Worm (Caenorhabditis elegans): ENCODE results near the gene nep-22.

The nep-22 gene

ce11 chrX:9007931-9008330, 26.4 kb upstream of the nep-22 start:
- peak; percentile 91 for TF ChIP-seq hsf-1 (GFP tag; IDR thresholded peaks at IDR 0.05)

ce11 chrX:9010418-9010817, 23.9 kb upstream of the nep-22 start, which contains the start of gene C24A3.9:
Gene C24A3.9, minus strand, starts transcription at chrX:9010518.
- TF ChIP-seq B0261.1 (tag; optimal IDR thresholded peaks at IDR 0.05) (no peak), dox-1 (GFP tag; IDR thresholded peaks at IDR 0.05) (no peak), Y79H2A.3 (GFP tag; conservative IDR thresholded peaks at IDR 0.05) (no peak), hmg-1.2 (GFP tag; IDR thresholded peaks at IDR 0.05) (no peak)

ce11 chrX:9011471-9011870, 22.9 kb upstream of the nep-22 start:
- TF ChIP-seq rcor-1 (GFP tag; IDR thresholded peaks at IDR 0.05) (no peak), nhr-80 (tag; optimal IDR thresholded peaks at IDR 0.05) (no peak), sptf-2 (GFP tag; optimal IDR thresholded peaks at IDR 0.05) (no peak), nhr-27 (tag; optimal IDR thresholded peaks at IDR 0.05) (no peak), Y79H2A.3 (GFP tag; conservative IDR thresholded peaks at IDR 0.05) (no peak), unc-62 (GFP tag; optimal IDR thresholded peaks at IDR 0.05) (no peak), nfyb-1 (GFP tag; IDR thresholded peaks at IDR 0.05) (no peak), F39B2.1 (GFP tag; IDR thresholded peaks at IDR 0.05) (no peak), D2030.7 (GFP tag; IDR thresholded peaks at IDR 0.05) (no peak), lsl-1 (GFP tag; optimal IDR thresholded peaks at IDR 0.05) (no peak), akir-1 (GFP tag; optimal IDR thresholded peaks at IDR 0.05) (no peak)

ce11 chrX:9014451-9014850, 19.9 kb upstream of the nep-22 start:
- TF ChIP-seq mel-28 (tag; optimal IDR thresholded peaks at IDR 0.05; ENCODE audit: borderline replicate concordance) (no peak), tlf-1 (GFP tag; optimal IDR thresholded peaks at IDR 0.05) (no peak), mes-4 (tag; optimal IDR thresholded peaks at IDR 0.05) (no peak), die-1 (tag; optimal IDR thresholded peaks at IDR 0.05) (no peak), ceh-40 (GFP tag; IDR thresholded peaks at IDR 0.05) (no peak)

- TF ChIP-seq fkh-3 (tag; optimal IDR thresholded peaks at IDR 0.05) (no peak), F52B5.7 (tag; optimal IDR thresholded peaks at IDR 0.05) (no peak), sea-2 (GFP tag; IDR thresholded peaks at IDR 0.05) (no peak), ztf-18 (tag; optimal IDR thresholded peaks at IDR 0.05) (no peak), ekl-4 (GFP tag; IDR thresholded peaks at IDR 0.05) (no peak), sdz-38 (tag; optimal IDR thresholded peaks at IDR 0.05) (no peak), ccch-3 (GFP tag; optimal IDR thresholded peaks at IDR 0.05) (no peak), snpc-1.3 (tag; optimal IDR thresholded peaks at IDR 0.05; ENCODE audit: insufficient read depth) (no peak)
Measured at ce11 chrX:9015420-9015819, 18.9 kb upstream of the nep-22 start, which contains the start of gene T25B6.4. Gene T25B6.4, plus strand, starts transcription at chrX:9015720.

ce11 chrX:9021645-9022044, 12.7 kb upstream of the nep-22 start, which contains the start of gene T25B6.5:
Gene T25B6.5, minus strand, starts transcription at chrX:9021745.
- TF ChIP-seq F57A8.1 (GFP tag; optimal IDR thresholded peaks at IDR 0.05) (no peak), die-1 (tag; optimal IDR thresholded peaks at IDR 0.05) (no peak), let-526 (GFP tag; IDR thresholded peaks at IDR 0.05) (no peak), T26A5.8 (tag; optimal IDR thresholded peaks at IDR 0.05) (no peak), aptf-3 (GFP tag; IDR thresholded peaks at IDR 0.05) (no peak), ekl-4 (GFP tag; IDR thresholded peaks at IDR 0.05) (no peak), cebp-1 (GFP tag; IDR thresholded peaks at IDR 0.05) (no peak), cebp-1 (tag; optimal IDR thresholded peaks at IDR 0.05) (no peak), nfyb-1 (GFP tag; IDR thresholded peaks at IDR 0.05) (no peak), ceh-79 (tag; optimal IDR thresholded peaks at IDR 0.05) (no peak), gei-17 (GFP tag; optimal IDR thresholded peaks at IDR 0.05) (no peak), bed-1 (GFP tag; IDR thresholded peaks at IDR 0.05) (no peak), mcd-1 (GFP tag; IDR thresholded peaks at IDR 0.05) (no peak), F57C9.4 (tag; optimal IDR thresholded peaks at IDR 0.05) (no peak)
